Fruit fly (Drosophila melanogaster) whole organism, embryonic: ENCODE measurements around the gene PAN3.

Experiments
- Atf6 ChIP-seq: fragments of 200-800 bp; sonication (Bioruptor generic); IDR thresholded peaks from 2 replicates; pipeline ENCODE4 v1.3.6; 2022; ENCODE audit warnings: missing biosample characterization, missing genetic modification characterization
- Bteb2 ChIP-seq: fragments of 200-800 bp; sonication (Bioruptor generic); optimal IDR thresholded peaks from 2 replicates; lab custom pipeline; 2016; ENCODE audit warnings: missing biosample characterization, missing genetic modification characterization
- CG10366 ChIP-seq: fragments of 200-800 bp; sonication (Bioruptor generic); IDR thresholded peaks from 2 replicates; pipeline ENCODE4 v1.3.6; 2022; ENCODE audit warnings: missing biosample characterization, missing genetic modification characterization
- CG12071 ChIP-seq: fragments of 200-800 bp; sonication (Bioruptor generic); optimal IDR thresholded peaks from 3 replicates; lab custom pipeline; 2018; ENCODE audit warnings: missing biosample characterization, mild to moderate bottlenecking, missing genetic modification characterization
- CG12942 ChIP-seq: fragments of 200-800 bp; sonication (Bioruptor generic); optimal IDR thresholded peaks from 3 replicates; lab custom pipeline; 2016; ENCODE audit warnings: missing biosample characterization, missing genetic modification characterization
- CG15073 ChIP-seq: fragments of 200-800 bp; sonication (Bioruptor generic); optimal IDR thresholded peaks from 2 replicates; lab custom pipeline; 2016; ENCODE audit warnings: missing biosample characterization, missing genetic modification characterization
- CG16779 ChIP-seq: fragments of 200-800 bp; sonication (Bioruptor generic); IDR thresholded peaks from 2 replicates; pipeline ENCODE4 v1.3.6; 2022; ENCODE audit warnings: missing biosample characterization, missing genetic modification characterization
- CG17912 ChIP-seq: fragments of 200-800 bp; sonication (Bioruptor generic); optimal IDR thresholded peaks from 2 replicates; lab custom pipeline; 2018; ENCODE audit warnings: missing biosample characterization, mild to moderate bottlenecking, missing genetic modification characterization
- CG2116 ChIP-seq: fragments of 200-800 bp; sonication (Bioruptor generic); optimal IDR thresholded peaks from 3 replicates; lab custom pipeline; 2018; ENCODE audit warnings: missing biosample characterization, mild to moderate bottlenecking, missing genetic modification characterization
- CG2129 ChIP-seq: fragments of 200-800 bp; sonication (Bioruptor generic); IDR thresholded peaks from 2 replicates; pipeline ENCODE4 v1.3.6; 2022; ENCODE audit warnings: missing biosample characterization, missing genetic modification characterization; ENCODE audit not compliant: partially characterized antibody
- CG30020 ChIP-seq: fragments of 200-800 bp; optimal IDR thresholded peaks from 2 replicates; lab custom pipeline; 2019; ENCODE audit warnings: missing biosample characterization, mild to moderate bottlenecking, missing genetic modification characterization, moderate library complexity
- CG31388 ChIP-seq: fragments of 200-800 bp; sonication (Bioruptor generic); optimal IDR thresholded peaks from 2 replicates; lab custom pipeline; 2016; ENCODE audit warnings: missing biosample characterization, missing genetic modification characterization
- CG7372 ChIP-seq: fragments of 200-800 bp; sonication (Bioruptor generic); IDR thresholded peaks from 2 replicates; pipeline ENCODE4 v1.3.6; 2022; ENCODE audit warnings: missing biosample characterization, missing genetic modification characterization
- CG7963 ChIP-seq: fragments of 200-800 bp; sonication (Bioruptor generic); IDR thresholded peaks from 3 replicates; pipeline ENCODE4 v1.3.6; 2022; ENCODE audit warnings: missing biosample characterization, missing genetic modification characterization; ENCODE audit not compliant: partially characterized antibody
- CG9609 ChIP-seq: fragments of 200-800 bp; sonication (Bioruptor generic); optimal IDR thresholded peaks from 3 replicates; lab custom pipeline; 2016; ENCODE audit warnings: missing biosample characterization, missing genetic modification characterization
- CG9932 ChIP-seq: fragments of 200-800 bp; sonication (Bioruptor generic); IDR thresholded peaks from 2 replicates; pipeline ENCODE4 v1.3.6; 2022; ENCODE audit warnings: missing biosample characterization, missing genetic modification characterization
- CTCF ChIP-seq: fragments of 200-800 bp; sonication (Bioruptor generic); optimal IDR thresholded peaks from 2 replicates; lab custom pipeline; 2017; ENCODE audit warnings: missing biosample characterization, mild to moderate bottlenecking, missing genetic modification characterization, moderate library complexity
- CkIIα-i1 ChIP-seq: fragments of 200-800 bp; sonication (Bioruptor generic); IDR thresholded peaks from 2 replicates; pipeline ENCODE4 v1.3.6; 2022; ENCODE audit warnings: missing biosample characterization, missing genetic modification characterization
- D ChIP-seq, 2 experiments: fragments of 200-800 bp in 1 of 2; fragments of >200 bp in 1 of 2; sonication (Bioruptor generic) in 1 of 2; optimal IDR thresholded peaks; 2 replicates in 1 of 2; 3 replicates in 1 of 2; lab custom pipeline; 2017; ENCODE audit warnings: mild to moderate bottlenecking in 1 of 2, missing biosample characterization in 1 of 2, missing genetic modification characterization in 1 of 2, missing genetic modification reagents in 1 of 2
- D19B ChIP-seq: fragments of 200-800 bp; sonication (Bioruptor generic); optimal IDR thresholded peaks from 2 replicates; lab custom pipeline; 2017; ENCODE audit warnings: missing biosample characterization, mild to moderate bottlenecking, missing genetic modification characterization
- Eip74EF ChIP-seq, 2 experiments: fragments of 200-800 bp in 1 of 2; fragments of >200 bp in 1 of 2; sonication (Bioruptor generic) in 1 of 2; optimal IDR thresholded peaks; 2 replicates each; lab custom pipeline; 2017 to 2019; ENCODE audit warnings: missing biosample characterization in 2 of 2, missing genetic modification characterization in 2 of 2, mild to moderate bottlenecking in 1 of 2, moderate library complexity in 1 of 2
- HLH54F ChIP-seq: fragments of 200-800 bp; sonication (Bioruptor generic); optimal IDR thresholded peaks from 3 replicates; lab custom pipeline; 2016; ENCODE audit warnings: missing biosample characterization, missing genetic modification characterization
- Hr51 ChIP-seq, 2 experiments: fragments of 200-800 bp; sonication (Bioruptor generic); optimal IDR thresholded peaks; 2 replicates in 1 of 2; 3 replicates in 1 of 2; lab custom pipeline; 2016 to 2018; ENCODE audit warnings: missing biosample characterization in 2 of 2, missing genetic modification characterization in 2 of 2, mild to moderate bottlenecking in 1 of 2, moderate library complexity in 1 of 2
- Hr78 ChIP-seq, 2 experiments: fragments of 200-800 bp in 1 of 2; fragments of >200 bp in 1 of 2; sonication (Bioruptor generic) in 1 of 2; optimal IDR thresholded peaks; 2 replicates each; lab custom pipeline; 2017 to 2019; ENCODE audit warnings: missing biosample characterization in 2 of 2, missing genetic modification characterization in 2 of 2, mild to moderate bottlenecking in 1 of 2, moderate library complexity in 1 of 2
- Hsf ChIP-seq: fragments of 200-800 bp; sonication (Bioruptor generic); optimal IDR thresholded peaks from 3 replicates; lab custom pipeline; 2016; ENCODE audit warnings: missing biosample characterization, missing genetic modification characterization
- Jarid2 ChIP-seq: fragments of 200-800 bp; sonication (Bioruptor generic); optimal IDR thresholded peaks from 3 replicates; lab custom pipeline; 2017; ENCODE audit warnings: mild to moderate bottlenecking, missing biosample characterization, missing genetic modification reagents, missing genetic modification characterization
- Kr ChIP-seq: fragments of 200-800 bp; sonication (Bioruptor generic); optimal IDR thresholded peaks from 2 replicates; lab custom pipeline; 2017; ENCODE audit warnings: missing biosample characterization, mild to moderate bottlenecking, missing genetic modification characterization
- Lpt ChIP-seq: fragments of >200 bp; optimal IDR thresholded peaks from 2 replicates; lab custom pipeline; 2018; ENCODE audit warnings: missing biosample characterization, missing genetic modification characterization
- MESR4 ChIP-seq: fragments of 200-800 bp; sonication (Bioruptor generic); optimal IDR thresholded peaks from 2 replicates; lab custom pipeline; 2018; ENCODE audit warnings: missing biosample characterization, mild to moderate bottlenecking, missing genetic modification characterization, moderate library complexity
- NC2β ChIP-seq: fragments of 200-800 bp; sonication (Bioruptor generic); optimal IDR thresholded peaks from 2 replicates; lab custom pipeline; 2016; ENCODE audit warnings: missing biosample characterization, missing genetic modification characterization
- NfI ChIP-seq: fragments of 200-800 bp; sonication (Bioruptor generic); optimal IDR thresholded peaks from 3 replicates; lab custom pipeline; 2018; ENCODE audit warnings: missing biosample characterization, mild to moderate bottlenecking, missing genetic modification characterization, moderate library complexity
- Side ChIP-seq: fragments of 200-800 bp; sonication (Bioruptor generic); optimal IDR thresholded peaks from 2 replicates; lab custom pipeline; 2016; ENCODE audit warnings: missing biosample characterization, missing genetic modification characterization
- Spps ChIP-seq: fragments of 200-800 bp; sonication (Bioruptor generic); optimal IDR thresholded peaks from 2 replicates; lab custom pipeline; 2018; ENCODE audit warnings: missing biosample characterization, mild to moderate bottlenecking, missing genetic modification characterization
- Xrp1 ChIP-seq: fragments of 200-800 bp; sonication (Bioruptor generic); IDR thresholded peaks from 2 replicates; pipeline ENCODE4 v1.3.6; 2022; ENCODE audit warnings: missing biosample characterization, missing genetic modification characterization
- ac ChIP-seq: fragments of 200-800 bp; sonication (Bioruptor generic); optimal IDR thresholded peaks from 3 replicates; lab custom pipeline; 2017; ENCODE audit warnings: missing biosample characterization, mild to moderate bottlenecking, missing genetic modification characterization
- ato ChIP-seq: fragments of 200-800 bp; sonication (Bioruptor generic); IDR thresholded peaks from 2 replicates; pipeline ENCODE4 v1.3.6; 2022; ENCODE audit warnings: missing biosample characterization, missing genetic modification characterization; ENCODE audit not compliant: partially characterized antibody
- bigmax ChIP-seq: fragments of 200-800 bp; sonication (Bioruptor generic); optimal IDR thresholded peaks from 2 replicates; lab custom pipeline; 2018; ENCODE audit warnings: missing biosample characterization, mild to moderate bottlenecking, missing genetic modification characterization
- dpn ChIP-seq, 2 experiments: fragments of 200-800 bp; sonication (Bioruptor generic); optimal IDR thresholded peaks; 3 replicates each; lab custom pipeline; 2016; ENCODE audit warnings: missing biosample characterization in 2 of 2, missing genetic modification characterization in 2 of 2
- jumu ChIP-seq: fragments of 200-800 bp; sonication (Bioruptor generic); optimal IDR thresholded peaks from 3 replicates; lab custom pipeline; 2016; ENCODE audit warnings: missing biosample characterization, missing genetic modification characterization
- klu ChIP-seq: fragments of 200-800 bp; sonication (Bioruptor generic); IDR thresholded peaks from 2 replicates; pipeline ENCODE4 v1.3.6; 2022; ENCODE audit warnings: missing biosample characterization, missing genetic modification characterization
- nmo ChIP-seq: fragments of 200-800 bp; sonication (Bioruptor generic); optimal IDR thresholded peaks from 2 replicates; lab custom pipeline; 2018; ENCODE audit warnings: missing biosample characterization, mild to moderate bottlenecking, missing genetic modification characterization, moderate library complexity
- odd ChIP-seq: fragments of 200-800 bp; sonication (Bioruptor generic); optimal IDR thresholded peaks from 2 replicates; lab custom pipeline; 2017; ENCODE audit warnings: missing biosample characterization, mild to moderate bottlenecking, missing genetic modification characterization
- pho ChIP-seq: fragments of 200-800 bp; sonication (Bioruptor generic); optimal IDR thresholded peaks from 2 replicates; lab custom pipeline; 2016; ENCODE audit warnings: missing biosample characterization, missing genetic modification characterization
- psq ChIP-seq: fragments of 200-800 bp; sonication (Bioruptor generic); optimal IDR thresholded peaks from 2 replicates; lab custom pipeline; 2017; ENCODE audit warnings: missing biosample characterization, missing genetic modification characterization
- sim ChIP-seq: fragments of 200-800 bp; sonication (Bioruptor generic); IDR thresholded peaks from 2 replicates; pipeline ENCODE4 v1.3.6; 2022; ENCODE audit warnings: missing biosample characterization, missing genetic modification characterization
- sisA ChIP-seq: fragments of 200-800 bp; sonication (Bioruptor generic); IDR thresholded peaks from 2 replicates; pipeline ENCODE4 v1.3.6; 2022; ENCODE audit warnings: missing biosample characterization, missing genetic modification characterization
- so ChIP-seq: fragments of 200-800 bp; sonication (Bioruptor generic); IDR thresholded peaks from 3 replicates; pipeline ENCODE4 v1.3.6; 2022; ENCODE audit warnings: missing biosample characterization, missing genetic modification characterization
- tna ChIP-seq: fragments of 200-800 bp; sonication (Bioruptor generic); IDR thresholded peaks from 2 replicates; pipeline ENCODE4 v1.3.6; 2022; ENCODE audit warnings: missing biosample characterization, missing genetic modification characterization; ENCODE audit not compliant: partially characterized antibody
- zf30C ChIP-seq: fragments of 200-800 bp; sonication (Bioruptor generic); optimal IDR thresholded peaks from 3 replicates; lab custom pipeline; 2018; ENCODE audit warnings: missing biosample characterization, mild to moderate bottlenecking, missing genetic modification characterization

The PAN3 gene

dm6 chr3L:3081146-3081872, 10.4 kb downstream of the PAN3 start (continued):
- peak in 1 of 2 experiments; percentile 97 for TF ChIP-seq Eip74EF (GFP tag; optimal IDR thresholded peaks at IDR 0.05; lab: Kevin White, UChicago)
- TF ChIP-seq tna (GFP tag; lab: Robert Waterston, UW), result peak; percentile 85
- TF ChIP-seq CkIIα-i1, result peak; percentile 72; the same call in 1 of the 2 replicates
- TF ChIP-seq Spps (tag; lab: Kevin White, UChicago), result peak; percentile 98
- TF ChIP-seq odd (GFP tag; lab: Kevin White, UChicago), result peak; percentile 98
- peak; percentile 95 for TF ChIP-seq jumu
- peak; percentile 93 for TF ChIP-seq CG17912 (GFP tag; lab: Kevin White, UChicago)
- peak; percentile 94 for TF ChIP-seq psq
- no peak for TF ChIP-seq CG2129 (GFP tag; lab: Robert Waterston, UW)
- TF ChIP-seq bigmax (GFP tag; lab: Kevin White, UChicago), result peak; percentile 78
- TF ChIP-seq CG10366 (GFP tag; lab: Robert Waterston, UW), result peak; percentile 99
- TF ChIP-seq CTCF, result peak; percentile 76
- TF ChIP-seq zf30C (GFP tag; lab: Kevin White, UChicago), result peak; percentile 44
- peak; percentile 99 for TF ChIP-seq Atf6
- TF ChIP-seq Jarid2 (GFP tag; lab: Kevin White, UChicago), result peak; percentile 89
- peak; percentile 99 for TF ChIP-seq CG12071
- peak; percentile 80 for TF ChIP-seq CG30020 (tag; lab: Kevin White, UChicago)
- TF ChIP-seq NfI (GFP tag; lab: Kevin White, UChicago), result peak; percentile 99
- peak; percentile 87 for TF ChIP-seq MESR4 (GFP tag; lab: Kevin White, UChicago)
- peak in 1 of 2 experiments; percentile 77 for TF ChIP-seq Hr78 (GFP tag; optimal IDR thresholded peaks at IDR 0.05; lab: Kevin White, UChicago)
- peak; percentile 98 for TF ChIP-seq sim (GFP tag; lab: Robert Waterston, UW)
- peak; percentile 97 for TF ChIP-seq CG16779 (GFP tag; lab: Robert Waterston, UW)
- TF ChIP-seq Hsf (GFP tag; lab: Kevin White, UChicago), result peak; percentile 98
- peak; percentile 87 for TF ChIP-seq CG15073 (GFP tag; lab: Kevin White, UChicago)
- TF ChIP-seq NC2β (GFP tag; lab: Kevin White, UChicago), result peak; percentile 97
- peak; percentile 98 for TF ChIP-seq nmo (GFP tag; lab: Kevin White, UChicago)
- TF ChIP-seq Side (GFP tag; lab: Kevin White, UChicago), result peak; percentile 96
- TF ChIP-seq Hr51 (GFP tag; optimal IDR thresholded peaks at IDR 0.05; lab: Kevin White, UChicago), result peak; percentile 97 to 99
- peak; percentile 97 for TF ChIP-seq CG7372 (GFP tag; lab: Robert Waterston, UW)
- no peak for TF ChIP-seq ato
- peak; percentile 75 for TF ChIP-seq CG7963 (GFP tag; lab: Robert Waterston, UW)
- TF ChIP-seq CG9609 (GFP tag; lab: Kevin White, UChicago), result peak; percentile 95
- TF ChIP-seq Kr, result no peak
- peak; percentile 98 for TF ChIP-seq CG12942
- TF ChIP-seq HLH54F (GFP tag; lab: Kevin White, UChicago), result peak; percentile 97
- TF ChIP-seq klu (GFP tag; lab: Robert Waterston, UW), result peak; percentile 96
- peak; percentile 96 for TF ChIP-seq Bteb2 (GFP tag; lab: Kevin White, UChicago)
- peak; percentile 95 for TF ChIP-seq CG31388
- peak; percentile 97 for TF ChIP-seq pho (GFP tag; lab: Kevin White, UChicago)
- TF ChIP-seq CG2116 (GFP tag; lab: Kevin White, UChicago), result peak; percentile 89
- peak; percentile 95 for TF ChIP-seq D19B
- TF ChIP-seq CG9932 (GFP tag; lab: Robert Waterston, UW), result peak; percentile 99
- TF ChIP-seq D (optimal IDR thresholded peaks at IDR 0.05; lab: Kevin White, UChicago), result no peak
- peak; percentile 98 for TF ChIP-seq D (GFP tag; optimal IDR thresholded peaks at IDR 0.05; lab: Kevin White, UChicago)
- no peak for TF ChIP-seq Lpt (GFP tag; lab: Kevin White, UChicago)
- TF ChIP-seq so (GFP tag; lab: Robert Waterston, UW), result peak; percentile 99
- peak; percentile 97 to 99 for TF ChIP-seq dpn (GFP tag; optimal IDR thresholded peaks at IDR 0.05; lab: Kevin White, UChicago)
- TF ChIP-seq ac (GFP tag; lab: Kevin White, UChicago), result peak; percentile 97
- peak; percentile 98 for TF ChIP-seq sisA (GFP tag; lab: Robert Waterston, UW)
- TF ChIP-seq Xrp1 (GFP tag; lab: Robert Waterston, UW), result peak; percentile 99
